Worm (Caenorhabditis elegans) whole organism, late embryonic: ENCODE results near the gene C05E11.7.

ENCODE experiments used
- F13H6.1 ChIP-seq: sonication (generic microtip); optimal IDR thresholded peaks from 2 replicates; lab custom pipeline; 2016; ENCODE audit warnings: missing genetic modification characterization, missing compliant biosample characterization
- K02D7.2 ChIP-seq: sonication (generic microtip); optimal IDR thresholded peaks from 2 replicates; lab custom pipeline; 2017; ENCODE audit warnings: mild to moderate bottlenecking, missing genetic modification characterization, missing compliant biosample characterization
- T23F11.4 ChIP-seq: fragments of 200-800 bp; sonication (Bioruptor generic); optimal IDR thresholded peaks from 2 replicates; lab custom pipeline; 2018; ENCODE audit warnings: mild to moderate bottlenecking, missing genetic modification characterization, missing compliant biosample characterization
- Y22D7AL.16 ChIP-seq: sonication (generic microtip); optimal IDR thresholded peaks from 2 replicates; lab custom pipeline; 2016; ENCODE audit warnings: missing genetic modification characterization, missing compliant biosample characterization
- ama-1 ChIP-seq: fragments of 150-350 bp; optimal IDR thresholded peaks from 2 replicates; lab custom pipeline; 2014
- ceh-18 ChIP-seq: sonication (generic microtip); optimal IDR thresholded peaks from 2 replicates; lab custom pipeline; 2016; ENCODE audit warnings: missing genetic modification characterization, missing compliant biosample characterization
- ceh-19 ChIP-seq: fragments of 200-800 bp; sonication (Bioruptor generic); optimal IDR thresholded peaks from 2 replicates; lab custom pipeline; 2018; ENCODE audit warnings: mild to moderate bottlenecking, missing genetic modification characterization, missing compliant biosample characterization
- ceh-22 ChIP-seq: sonication (generic microtip); optimal IDR thresholded peaks from 2 replicates; lab custom pipeline; 2017; ENCODE audit warnings: missing biosample characterization, missing genetic modification characterization
- ceh-24 ChIP-seq: sonication (generic microtip); optimal IDR thresholded peaks from 2 replicates; lab custom pipeline; 2016; ENCODE audit warnings: mild to moderate bottlenecking, missing genetic modification characterization, missing compliant biosample characterization
- ceh-48 ChIP-seq: sonication (generic microtip); optimal IDR thresholded peaks from 2 replicates; lab custom pipeline; 2016; ENCODE audit warnings: missing genetic modification characterization, inconsistent platforms, missing compliant biosample characterization
- che-1 ChIP-seq: sonication (generic microtip); optimal IDR thresholded peaks from 2 replicates; lab custom pipeline; 2016; ENCODE audit warnings: mild to moderate bottlenecking, missing genetic modification characterization, missing compliant biosample characterization
- elt-2 ChIP-seq: sonication (generic microtip); optimal IDR thresholded peaks from 2 replicates; lab custom pipeline; 2016; ENCODE audit warnings: missing genetic modification reagents, missing genetic modification characterization, missing compliant biosample characterization
- elt-4 ChIP-seq: sonication (generic microtip); optimal IDR thresholded peaks from 2 replicates; lab custom pipeline; 2016; ENCODE audit warnings: missing genetic modification characterization, missing compliant biosample characterization
- eyg-1 ChIP-seq: sonication (generic microtip); optimal IDR thresholded peaks from 2 replicates; lab custom pipeline; 2016; ENCODE audit warnings: missing genotype, missing genetic modification characterization, missing compliant biosample characterization
- gmeb-2 ChIP-seq: sonication (generic microtip); optimal IDR thresholded peaks from 2 replicates; lab custom pipeline; 2016; ENCODE audit warnings: missing genetic modification characterization, inconsistent platforms, missing compliant biosample characterization
- hlh-13 ChIP-seq: fragments of 200-800 bp; sonication (Bioruptor generic); optimal IDR thresholded peaks from 2 replicates; lab custom pipeline; 2018; ENCODE audit warnings: mild to moderate bottlenecking, missing genetic modification characterization, missing compliant biosample characterization
- hlh-30 ChIP-seq: sonication (generic microtip); optimal IDR thresholded peaks from 2 replicates; lab custom pipeline; 2017; ENCODE audit warnings: antibody characterized with exemption, missing genetic modification characterization, missing compliant biosample characterization; ENCODE audit not compliant: insufficient read depth
- hlh-6 ChIP-seq: sonication (generic microtip); optimal IDR thresholded peaks from 2 replicates; lab custom pipeline; 2016; ENCODE audit warnings: missing genotype, missing genetic modification characterization, missing compliant biosample characterization
- lim-6 ChIP-seq: sonication (generic microtip); optimal IDR thresholded peaks from 2 replicates; lab custom pipeline; 2016; ENCODE audit warnings: missing genetic modification characterization, missing compliant biosample characterization
- lin-11 ChIP-seq: fragments of 200-800 bp; sonication (Bioruptor generic); optimal IDR thresholded peaks from 2 replicates; lab custom pipeline; 2018; ENCODE audit warnings: mild to moderate bottlenecking, missing genetic modification characterization, missing compliant biosample characterization
- nfya-1 ChIP-seq: sonication (generic microtip); optimal IDR thresholded peaks from 2 replicates; lab custom pipeline; 2017; ENCODE audit warnings: missing genetic modification characterization, mild to moderate bottlenecking, missing compliant biosample characterization, antibody characterized with exemption, moderate library complexity
- pag-3 ChIP-seq: sonication (generic microtip); optimal IDR thresholded peaks from 2 replicates; lab custom pipeline; 2016; ENCODE audit warnings: missing compliant biosample characterization, missing genetic modification characterization, borderline replicate concordance
- pha-2 ChIP-seq: sonication (generic microtip); optimal IDR thresholded peaks from 2 replicates; lab custom pipeline; 2017; ENCODE audit warnings: mild to moderate bottlenecking, missing genetic modification characterization, missing compliant biosample characterization
- pros-1 ChIP-seq: fragments of 150-350 bp; optimal IDR thresholded peaks from 2 replicates; lab custom pipeline; 2014; ENCODE audit warnings: missing biosample characterization, missing genetic modification reagents, missing genetic modification characterization
- ref-2 ChIP-seq: sonication (generic microtip); optimal IDR thresholded peaks from 2 replicates; lab custom pipeline; 2016; ENCODE audit warnings: missing genetic modification characterization, missing compliant biosample characterization
- rnt-1 ChIP-seq: sonication (generic microtip); optimal IDR thresholded peaks from 2 replicates; lab custom pipeline; 2016; ENCODE audit warnings: missing genetic modification characterization, missing compliant biosample characterization
- sdc-2 ChIP-seq: sonication (generic microtip); optimal IDR thresholded peaks from 2 replicates; lab custom pipeline; 2016; ENCODE audit warnings: missing genotype, missing genetic modification characterization, missing compliant biosample characterization
- sox-4 ChIP-seq: sonication (generic microtip); optimal IDR thresholded peaks from 2 replicates; lab custom pipeline; 2017; ENCODE audit warnings: mild to moderate bottlenecking, missing genetic modification characterization, inconsistent platforms, missing compliant biosample characterization
- syd-9 ChIP-seq: sonication (generic microtip); optimal IDR thresholded peaks from 2 replicates; lab custom pipeline; 2016; ENCODE audit warnings: mild to moderate bottlenecking, missing genetic modification characterization, moderate library complexity, missing compliant biosample characterization
- tbx-2 ChIP-seq: sonication (generic microtip); optimal IDR thresholded peaks from 2 replicates; lab custom pipeline; 2016; ENCODE audit warnings: missing genetic modification characterization, missing compliant biosample characterization
- unc-3 ChIP-seq, 2 experiments: fragments of 200-800 bp in 1 of 2; sonication (Bioruptor generic) in 1 of 2; sonication (generic microtip) in 1 of 2; conservative IDR thresholded peaks in 1 of 2; optimal IDR thresholded peaks in 1 of 2; 2 replicates each; pipeline versions ENCODE4 v1.3.6 to Lab custom; 2016 to 2022; ENCODE audit warnings: missing compliant biosample characterization in 2 of 2, missing genetic modification characterization in 2 of 2, missing genetic modification reagents in 1 of 2
- unc-55 ChIP-seq: sonication (generic microtip); optimal IDR thresholded peaks from 2 replicates; lab custom pipeline; 2017; ENCODE audit warnings: missing biosample characterization, missing genetic modification reagents, missing genetic modification characterization
- unc-86 ChIP-seq: sonication (generic microtip); optimal IDR thresholded peaks from 2 replicates; lab custom pipeline; 2016; ENCODE audit warnings: missing genetic modification characterization, missing compliant biosample characterization
- zip-5 ChIP-seq: sonication (generic microtip); optimal IDR thresholded peaks from 2 replicates; lab custom pipeline; 2016; ENCODE audit warnings: missing genetic modification characterization, missing compliant biosample characterization

C05E11.7 gene

ce11 chrX:4534112-4534511 lies 51.4 kb downstream of the C05E11.7 start:
- TF ChIP-seq hlh-30 (tag; lab: Kevin White, UChicago) (no peak), ref-2 (tag; lab: Kevin White, UChicago) (no peak), gmeb-2 (tag; lab: Kevin White, UChicago) (no peak), che-1 (tag; lab: Kevin White, UChicago) (no peak), zip-5 (tag; lab: Kevin White, UChicago) (no peak), pros-1 (tag; lab: Kevin White, UChicago) (no peak), K02D7.2 (tag; lab: Kevin White, UChicago) (no peak), rnt-1 (tag; lab: Kevin White, UChicago) (no peak), pha-2 (tag; lab: Kevin White, UChicago) (no peak), pag-3 (tag; lab: Kevin White, UChicago) (no peak), ceh-48 (tag; lab: Kevin White, UChicago) (no peak), eyg-1 (tag; lab: Kevin White, UChicago) (no peak), sox-4 (tag; lab: Kevin White, UChicago) (no peak), syd-9 (no peak), T23F11.4 (GFP tag; lab: Kevin White, UChicago) (no peak), unc-3 (GFP tag; conservative IDR thresholded peaks at IDR 0.05; lab: Robert Waterston, UW) (no peak), unc-3 (tag; optimal IDR thresholded peaks at IDR 0.05; lab: Kevin White, UChicago) (no peak), hlh-13 (no peak)

DNA sequence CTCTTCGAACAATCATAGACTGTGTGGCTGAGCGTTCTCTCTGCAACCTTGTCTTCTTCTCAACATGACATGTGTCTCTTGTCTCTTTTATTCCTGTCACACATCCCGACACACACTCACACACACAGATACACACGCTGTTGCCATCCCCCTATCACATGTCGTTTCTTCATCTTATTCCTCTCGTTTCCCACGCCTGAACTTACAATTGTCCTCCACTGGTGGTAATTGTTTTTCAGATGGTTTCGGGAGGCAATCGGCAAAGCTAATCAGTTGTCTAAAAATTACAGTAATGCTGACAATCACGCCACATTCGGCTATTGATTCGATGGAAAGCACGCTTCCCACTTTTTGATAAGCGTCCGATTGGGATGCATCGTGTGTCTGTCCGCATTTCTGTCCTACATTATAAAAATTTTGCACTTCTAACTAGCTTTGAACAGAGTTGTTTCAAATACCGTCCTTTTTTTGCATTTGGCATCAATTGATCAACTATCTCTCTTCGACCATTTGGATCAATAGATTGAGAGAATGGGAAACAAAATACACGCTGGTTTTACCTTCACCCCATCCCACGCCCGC lies 53.2 kb downstream of the C05E11.7 start, which contains the start of gene nhr-35:
nhr-35 (plus strand) TSS at position 532 of the 582 bp plus-strand sequence.
- peak; percentile 90 for TF ChIP-seq unc-55
- peak; percentile 23 for TF ChIP-seq rnt-1 (tag; lab: Kevin White, UChicago)
- no peak for TF ChIP-seq lin-11 (tag; lab: Kevin White, UChicago)
- TF ChIP-seq lim-6 (tag; lab: Kevin White, UChicago): no peak
- peak; percentile 19 for TF ChIP-seq ceh-19 (GFP tag; lab: Kevin White, UChicago)
- TF ChIP-seq tbx-2 (tag; lab: Kevin White, UChicago): peak; percentile 39
- TF ChIP-seq hlh-6 (tag; lab: Kevin White, UChicago): peak; percentile 2
- TF ChIP-seq pag-3 (tag; lab: Kevin White, UChicago): no peak
- peak; percentile 20 for TF ChIP-seq nfya-1 (tag; lab: Kevin White, UChicago)
- TF ChIP-seq hlh-30 (tag; lab: Kevin White, UChicago): peak; percentile 92
- TF ChIP-seq sox-4 (tag; lab: Kevin White, UChicago): no peak
- no peak for TF ChIP-seq F13H6.1 (tag; lab: Kevin White, UChicago)
- TF ChIP-seq elt-4: no peak
- TF ChIP-seq ceh-22 (tag; lab: Kevin White, UChicago): no peak
- no peak for TF ChIP-seq sdc-2 (tag; lab: Kevin White, UChicago)
- no peak for TF ChIP-seq K02D7.2 (tag; lab: Kevin White, UChicago)
- TF ChIP-seq ama-1 (lab: Kevin White, UChicago): no peak
- TF ChIP-seq eyg-1 (tag; lab: Kevin White, UChicago): no peak
- TF ChIP-seq ceh-24 (tag; lab: Kevin White, UChicago): no peak
- TF ChIP-seq pros-1 (tag; lab: Kevin White, UChicago): no peak
- peak; percentile 56 for TF ChIP-seq ceh-18
- no peak for TF ChIP-seq Y22D7AL.16 (tag; lab: Kevin White, UChicago)
- TF ChIP-seq elt-2: peak; percentile 33
- TF ChIP-seq unc-86 (tag; lab: Kevin White, UChicago): no peak
- no peak for TF ChIP-seq ceh-48 (tag; lab: Kevin White, UChicago)
